Worm (Caenorhabditis elegans) whole organism, L3 larva: ENCODE data around the gene Y34F4.3.

Source experiments
- ceh-82 ChIP-seq: fragments of 150-350 bp; optimal IDR thresholded peaks from 2 replicates; lab custom pipeline; 2014; ENCODE audit warnings: missing biosample characterization, missing genetic modification characterization
- daf-12 ChIP-seq: fragments of 150-350 bp; optimal IDR thresholded peaks from 2 replicates; lab custom pipeline; 2014; ENCODE audit warnings: missing biosample characterization, missing genetic modification reagents, missing genetic modification characterization
- egl-27 ChIP-seq: sonication (generic microtip); optimal IDR thresholded peaks from 4 replicates; lab custom pipeline; 2017; ENCODE audit warnings: missing biosample characterization, missing genetic modification reagents, missing genetic modification characterization
- elt-3 ChIP-seq, 3 experiments: fragments of 150-350 bp in 1 of 3; sonication (generic microtip) in 2 of 3; optimal IDR thresholded peaks; 2 replicates in 2 of 3; 4 replicates in 1 of 3; lab custom pipeline; 2014 to 2017; ENCODE audit warnings: missing biosample characterization in 3 of 3, missing genetic modification characterization in 3 of 3
- fkh-2 ChIP-seq: fragments of 150-350 bp; optimal IDR thresholded peaks from 2 replicates; lab custom pipeline; 2014; ENCODE audit warnings: missing biosample characterization, missing genetic modification reagents, missing genetic modification characterization
- ztf-4 ChIP-seq: fragments of 150-350 bp; optimal IDR thresholded peaks from 2 replicates; lab custom pipeline; 2014; ENCODE audit warnings: missing biosample characterization, missing genetic modification characterization

Gene Y34F4.3

ce11 chrIII:966259-966658, 49.7 kb downstream of the Y34F4.3 start:
- TF ChIP-seq ztf-4 (tag; lab: Kevin White, UChicago) (no peak), elt-3 (tag; optimal IDR thresholded peaks at IDR 0.05; lab: Kevin White, UChicago) (no peak), daf-12 (tag; lab: Kevin White, UChicago) (no peak), fkh-2 (tag; lab: Kevin White, UChicago) (no peak), ceh-82 (tag; lab: Kevin White, UChicago) (no peak), egl-27 (tag; lab: Kevin White, UChicago) (no peak)

- no peak for TF ChIP-seq elt-3 (tag; optimal IDR thresholded peaks at IDR 0.05; lab: Kevin White, UChicago)
- TF ChIP-seq, all 47 proteins: peak for 0
Measured at ce11 chrIII:964637-965036, 51.3 kb downstream of the Y34F4.3 start.
